Fruit fly (Drosophila melanogaster) whole organism, embryonic: ENCODE data around the gene SPR.

Experiments used
- BtbVII ChIP-seq: fragments of 200-800 bp; sonication (Bioruptor generic); optimal IDR thresholded peaks from 3 replicates; lab custom pipeline; 2017; ENCODE audit warnings: missing biosample characterization, mild to moderate bottlenecking, missing genetic modification characterization
- CG10321 ChIP-seq: fragments of 200-800 bp; sonication (Bioruptor generic); IDR thresholded peaks from 2 replicates; pipeline ENCODE4 v1.3.6; 2022; ENCODE audit warnings: missing biosample characterization, missing genetic modification characterization
- CG10366 ChIP-seq: fragments of 200-800 bp; sonication (Bioruptor generic); IDR thresholded peaks from 2 replicates; pipeline ENCODE4 v1.3.6; 2022; ENCODE audit warnings: missing biosample characterization, missing genetic modification characterization
- CG12659 ChIP-seq: fragments of 200-800 bp; sonication (Bioruptor generic); optimal IDR thresholded peaks from 3 replicates; lab custom pipeline; 2017; ENCODE audit warnings: mild to moderate bottlenecking, missing biosample characterization, missing genetic modification reagents, missing genetic modification characterization
- CG1529 ChIP-seq: fragments of 200-800 bp; sonication (Bioruptor generic); optimal IDR thresholded peaks from 3 replicates; lab custom pipeline; 2018; ENCODE audit warnings: missing biosample characterization, missing genetic modification characterization
- CG17359 ChIP-seq: fragments of 200-800 bp; sonication (Bioruptor generic); optimal IDR thresholded peaks from 3 replicates; lab custom pipeline; 2018; ENCODE audit warnings: missing biosample characterization, mild to moderate bottlenecking, missing genetic modification characterization, moderate library complexity
- CG18262 ChIP-seq: fragments of 200-800 bp; optimal IDR thresholded peaks from 3 replicates; lab custom pipeline; 2019; ENCODE audit warnings: missing biosample characterization, mild to moderate bottlenecking, missing genetic modification characterization, moderate library complexity
- CG2202 ChIP-seq: fragments of 200-800 bp; sonication (Bioruptor generic); optimal IDR thresholded peaks from 2 replicates; lab custom pipeline; 2018; ENCODE audit warnings: missing biosample characterization, mild to moderate bottlenecking, missing genetic modification characterization
- CG31365 ChIP-seq: fragments of 200-800 bp; sonication (Bioruptor generic); optimal IDR thresholded peaks from 2 replicates; lab custom pipeline; 2018; ENCODE audit warnings: missing biosample characterization, mild to moderate bottlenecking, missing genetic modification characterization
- CG31441 ChIP-seq: fragments of 200-800 bp; sonication (Bioruptor generic); IDR thresholded peaks from 2 replicates; pipeline ENCODE4 v1.3.6; 2022; ENCODE audit warnings: missing biosample characterization, missing genetic modification characterization
- CG3407 ChIP-seq: fragments of 200-800 bp; sonication (Bioruptor generic); optimal IDR thresholded peaks from 2 replicates; lab custom pipeline; 2018; ENCODE audit warnings: missing biosample characterization, mild to moderate bottlenecking, missing genetic modification characterization
- CG3847 ChIP-seq: fragments of 200-800 bp; sonication (Bioruptor generic); IDR thresholded peaks from 2 replicates; pipeline ENCODE4 v1.3.6; 2022; ENCODE audit warnings: missing biosample characterization, missing genetic modification characterization
- CG6654 ChIP-seq: fragments of 200-800 bp; sonication (Bioruptor generic); optimal IDR thresholded peaks from 2 replicates; lab custom pipeline; 2017; ENCODE audit warnings: missing biosample characterization, mild to moderate bottlenecking, missing genetic modification characterization
- CG7556 ChIP-seq: fragments of 200-800 bp; sonication (Bioruptor generic); optimal IDR thresholded peaks from 2 replicates; lab custom pipeline; 2017; ENCODE audit warnings: missing biosample characterization, mild to moderate bottlenecking, missing genetic modification characterization
- CG8765 ChIP-seq: fragments of 200-800 bp; sonication (Bioruptor generic); IDR thresholded peaks from 2 replicates; pipeline ENCODE4 v1.3.6; 2022; ENCODE audit warnings: missing biosample characterization, missing genetic modification characterization
- CG8944 ChIP-seq: fragments of 200-800 bp; sonication (Bioruptor generic); optimal IDR thresholded peaks from 3 replicates; lab custom pipeline; 2016; ENCODE audit warnings: missing biosample characterization, missing genetic modification characterization
- CG9215 ChIP-seq: fragments of 200-800 bp; sonication (Bioruptor generic); IDR thresholded peaks from 2 replicates; pipeline ENCODE4 v1.3.6; 2022; ENCODE audit warnings: missing biosample characterization, missing genetic modification characterization
- Camta ChIP-seq: fragments of 200-800 bp; sonication (Bioruptor generic); optimal IDR thresholded peaks from 2 replicates; lab custom pipeline; 2016; ENCODE audit warnings: missing biosample characterization, missing genetic modification characterization
- Gug ChIP-seq: fragments of 200-800 bp; sonication (Bioruptor generic); IDR thresholded peaks from 4 replicates; pipeline ENCODE4 v1.3.6; 2022; ENCODE audit warnings: missing biosample characterization, missing genetic modification characterization
- HHEX ChIP-seq: fragments of 200-800 bp; sonication (Bioruptor generic); optimal IDR thresholded peaks from 3 replicates; lab custom pipeline; 2017; ENCODE audit warnings: missing biosample characterization, mild to moderate bottlenecking, missing genetic modification characterization, missing genetic modification reagents
- Hmr ChIP-seq: fragments of 200-800 bp; sonication (Bioruptor generic); optimal IDR thresholded peaks from 3 replicates; lab custom pipeline; 2017; ENCODE audit warnings: mild to moderate bottlenecking, missing biosample characterization, missing genetic modification reagents, missing genetic modification characterization
- Hmx ChIP-seq: fragments of 200-800 bp; sonication (Bioruptor generic); optimal IDR thresholded peaks from 2 replicates; lab custom pipeline; 2016; ENCODE audit warnings: missing biosample characterization, missing genetic modification characterization
- Hsf ChIP-seq: fragments of 200-800 bp; sonication (Bioruptor generic); optimal IDR thresholded peaks from 3 replicates; lab custom pipeline; 2016; ENCODE audit warnings: missing biosample characterization, missing genetic modification characterization
- MTF-1 ChIP-seq: fragments of 200-800 bp; sonication (Bioruptor generic); optimal IDR thresholded peaks from 2 replicates; lab custom pipeline; 2018; ENCODE audit warnings: missing biosample characterization, mild to moderate bottlenecking, missing genetic modification characterization, borderline replicate concordance
- Max ChIP-seq: fragments of 200-800 bp; sonication (Bioruptor generic); optimal IDR thresholded peaks from 2 replicates; lab custom pipeline; 2016; ENCODE audit warnings: missing biosample characterization, mild to moderate bottlenecking, missing genetic modification characterization
- Med ChIP-seq: fragments of 200-800 bp; sonication (Bioruptor generic); peaks from one replicate; lab custom pipeline; 2016; ENCODE audit warnings: missing biosample characterization, missing genetic modification characterization, mild to moderate bottlenecking, inconsistent platforms, moderate library complexity
- NC2β ChIP-seq: fragments of 200-800 bp; sonication (Bioruptor generic); optimal IDR thresholded peaks from 2 replicates; lab custom pipeline; 2016; ENCODE audit warnings: missing biosample characterization, missing genetic modification characterization
- Pdp1 ChIP-seq, 2 experiments: fragments of 200-800 bp; sonication (Bioruptor generic); optimal IDR thresholded peaks; 3 replicates each; lab custom pipeline; 2016; ENCODE audit warnings: missing biosample characterization in 2 of 2, missing genetic modification characterization in 2 of 2, mild to moderate bottlenecking in 1 of 2, moderate library complexity in 1 of 2
- Trl ChIP-seq, 3 experiments: fragments of >200 bp in 2 of 3; fragments of 200-800 bp in 1 of 3; sonication (Bioruptor generic) in 1 of 3; optimal IDR thresholded peaks; 2 replicates in 1 of 3; 3 replicates in 2 of 3; lab custom pipeline; 2016 to 2017; ENCODE audit warnings: missing biosample characterization in 1 of 3, missing genetic modification characterization in 1 of 3
- bsh ChIP-seq, 2 experiments: fragments of 200-800 bp; sonication (Bioruptor generic); optimal IDR thresholded peaks; 2 replicates each; lab custom pipeline; 2017 to 2018; ENCODE audit warnings: mild to moderate bottlenecking in 2 of 2, missing biosample characterization in 2 of 2, missing genetic modification characterization in 2 of 2, moderate library complexity in 1 of 2
- chif ChIP-seq, 2 experiments: fragments of 200-800 bp; sonication (Bioruptor generic); optimal IDR thresholded peaks; 3 replicates each; lab custom pipeline; 2016; ENCODE audit warnings: missing biosample characterization in 2 of 2, missing genetic modification characterization in 2 of 2
- crc ChIP-seq: fragments of 200-800 bp; sonication (Bioruptor generic); optimal IDR thresholded peaks from 2 replicates; lab custom pipeline; 2016; ENCODE audit warnings: missing biosample characterization, missing genetic modification characterization
- emc ChIP-seq: fragments of 200-800 bp; sonication (Bioruptor generic); optimal IDR thresholded peaks from 2 replicates; lab custom pipeline; 2016; ENCODE audit warnings: missing biosample characterization, missing genetic modification characterization
- eve ChIP-seq, 2 experiments: fragments of >200 bp; optimal IDR thresholded peaks; 2 replicates each; lab custom pipeline; 2017; ENCODE audit warnings: missing biosample characterization in 2 of 2, missing genetic modification characterization in 2 of 2
- exex ChIP-seq: fragments of 200-800 bp; sonication (Bioruptor generic); optimal IDR thresholded peaks from 4 replicates; lab custom pipeline; 2018; ENCODE audit warnings: missing biosample characterization, mild to moderate bottlenecking, missing genetic modification characterization, moderate library complexity
- gem ChIP-seq: fragments of 200-800 bp; sonication (Bioruptor generic); optimal IDR thresholded peaks from 2 replicates; lab custom pipeline; 2019; ENCODE audit warnings: missing biosample characterization, mild to moderate bottlenecking, missing genetic modification characterization, moderate library complexity
- hbn ChIP-seq: fragments of 200-800 bp; sonication (Bioruptor generic); IDR thresholded peaks from 2 replicates; pipeline ENCODE4 v1.3.6; 2022; ENCODE audit warnings: missing biosample characterization, missing genetic modification characterization; ENCODE audit not compliant: partially characterized antibody
- lmd ChIP-seq: fragments of 200-800 bp; sonication (Bioruptor generic); IDR thresholded peaks from 2 replicates; pipeline ENCODE4 v1.3.6; 2022; ENCODE audit warnings: missing biosample characterization, missing genetic modification characterization
- pan ChIP-seq, 4 experiments: fragments of >200 bp in 3 of 4; fragments of 200-800 bp in 1 of 4; sonication (Bioruptor generic) in 1 of 4; optimal IDR thresholded peaks in 3 of 4; IDR thresholded peaks in 1 of 4; 2 replicates each; pipeline versions ENCODE4 v1.3.6 to Lab custom; 2017 to 2022; ENCODE audit warnings: missing biosample characterization in 2 of 4, missing genetic modification characterization in 2 of 4, mixed read lengths in 1 of 4
- sens ChIP-seq: fragments of 200-800 bp; sonication (Bioruptor generic); peaks from one replicate; lab custom pipeline; 2016; ENCODE audit warnings: missing biosample characterization, missing genetic modification characterization
- sima ChIP-seq: fragments of 200-800 bp; sonication (Bioruptor generic); optimal IDR thresholded peaks from 2 replicates; lab custom pipeline; 2016; ENCODE audit warnings: missing biosample characterization, missing genetic modification characterization
- sqz ChIP-seq: fragments of 200-800 bp; sonication (Bioruptor generic); optimal IDR thresholded peaks from 3 replicates; lab custom pipeline; 2018; ENCODE audit warnings: missing biosample characterization, mild to moderate bottlenecking, missing genetic modification characterization
- stc ChIP-seq: fragments of 200-800 bp; sonication (Bioruptor generic); IDR thresholded peaks from 2 replicates; pipeline ENCODE4 v1.3.6; 2022; ENCODE audit warnings: missing biosample characterization, missing genetic modification characterization
- wdn ChIP-seq: fragments of 200-800 bp; sonication (Bioruptor generic); IDR thresholded peaks from 2 replicates; pipeline ENCODE4 v1.3.6; 2022; ENCODE audit warnings: missing biosample characterization, missing genetic modification characterization
- zen ChIP-seq: fragments of 200-800 bp; sonication (Bioruptor generic); optimal IDR thresholded peaks from 3 replicates; lab custom pipeline; 2018; ENCODE audit warnings: missing biosample characterization, mild to moderate bottlenecking, missing genetic modification characterization, moderate library complexity

Gene SPR

DNA sequence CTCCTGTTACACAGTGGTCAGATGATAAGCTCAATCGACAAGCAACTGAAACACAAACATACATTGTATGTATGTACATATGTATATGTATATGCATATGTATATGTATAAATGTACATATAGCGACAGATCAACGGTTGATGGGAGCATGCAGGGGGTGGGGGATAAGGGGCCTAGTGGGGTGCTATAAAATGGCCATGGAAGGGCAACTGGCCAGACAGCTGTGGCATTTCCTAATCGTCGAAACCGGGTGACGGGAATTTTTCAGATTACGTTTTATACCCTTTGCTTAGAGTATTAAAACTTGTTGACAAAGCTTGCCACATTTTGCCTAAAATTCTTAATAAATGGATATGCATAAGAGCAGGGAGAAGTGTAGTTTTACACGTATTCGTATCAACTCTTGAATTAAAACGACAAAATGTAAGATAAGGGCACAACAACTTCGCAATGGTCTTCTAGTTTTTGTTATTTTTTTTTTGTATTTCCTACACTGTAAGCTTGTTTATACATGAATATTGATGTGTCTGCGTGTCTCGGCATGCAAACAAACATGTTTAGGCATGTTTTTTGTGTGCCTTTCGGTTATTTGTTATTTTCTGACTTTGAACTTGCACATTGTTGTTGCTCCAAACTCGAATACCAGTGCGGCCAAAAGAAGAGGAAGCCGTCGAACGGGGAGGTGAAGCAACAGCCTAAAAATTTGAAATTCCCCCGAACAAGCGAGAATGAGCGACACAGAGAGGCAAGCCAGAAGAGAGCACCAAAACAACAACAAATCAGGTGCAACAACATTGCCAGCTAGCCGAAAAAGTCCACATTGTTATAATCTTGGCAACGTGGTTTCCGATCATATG is 27.2 kb upstream of the SPR start (continued):
- TF ChIP-seq eve (GFP tag; optimal IDR thresholded peaks at IDR 0.05; lab: Kevin White, UChicago) (peak in 1 of 2 experiments; percentile 85), BtbVII (GFP tag; lab: Kevin White, UChicago) (peak; percentile 45), bsh (GFP tag; optimal IDR thresholded peaks at IDR 0.05; lab: Kevin White, UChicago) (peak; percentile 3 to 75), Hmr (GFP tag; lab: Kevin White, UChicago) (peak; percentile 80), CG17359 (tag; lab: Kevin White, UChicago) (peak; percentile 84), CG12659 (peak; percentile 77), sens (GFP tag; lab: Kevin White, UChicago) (peak; percentile 94)

DNA sequence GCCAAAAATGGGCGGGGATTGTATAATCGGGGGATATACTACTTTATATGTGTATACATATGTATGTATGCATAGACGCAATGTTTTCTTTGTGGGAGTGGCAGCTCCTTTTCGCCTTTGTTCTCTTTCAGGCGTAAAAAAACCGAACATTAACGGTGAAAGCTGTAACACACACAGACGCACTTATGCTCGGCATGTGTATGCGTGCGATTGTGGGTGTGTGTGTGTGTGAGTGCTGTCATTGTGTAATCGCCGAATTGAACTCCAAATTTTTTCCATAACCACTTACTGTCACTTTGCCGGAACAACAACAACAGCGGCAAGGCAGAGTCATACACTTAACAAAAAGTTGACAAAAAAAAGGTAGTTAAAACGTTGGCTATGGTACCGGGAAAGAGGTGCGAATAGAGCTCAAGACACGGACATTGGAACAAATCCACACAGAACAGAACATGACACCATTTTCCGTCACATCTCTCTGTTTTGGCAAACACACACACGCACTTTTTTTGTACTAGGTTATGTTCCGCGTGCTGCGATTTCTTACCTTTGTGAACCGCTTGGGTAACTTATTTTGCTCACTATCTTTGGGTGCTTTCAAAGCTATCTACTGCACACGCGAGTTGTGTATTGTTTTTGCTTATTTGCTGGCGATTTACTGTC is 26.4 kb upstream of the SPR start:
- no peak for TF ChIP-seq CG8944
- no peak for TF ChIP-seq CG31365 (tag; lab: Kevin White, UChicago)
- TF ChIP-seq stc (GFP tag; lab: Robert Waterston, UW) = no peak
- TF ChIP-seq CG8765 (GFP tag; lab: Robert Waterston, UW) = no peak
- TF ChIP-seq CG9215 = no peak
- TF ChIP-seq NC2β (GFP tag; lab: Kevin White, UChicago) = no peak
- no peak for TF ChIP-seq wdn (GFP tag; lab: Robert Waterston, UW)
- TF ChIP-seq CG12659 = no peak
- TF ChIP-seq gem (tag; lab: Kevin White, UChicago) = no peak
- TF ChIP-seq Hsf (GFP tag; lab: Kevin White, UChicago) = no peak
- no peak for TF ChIP-seq CG10321 (GFP tag; lab: Robert Waterston, UW)
- no peak for TF ChIP-seq sqz
- peak; percentile 64 for TF ChIP-seq sens (GFP tag; lab: Kevin White, UChicago)
- no peak for TF ChIP-seq CG1529 (GFP tag; lab: Kevin White, UChicago)
- no peak for TF ChIP-seq CG6654
- no peak for TF ChIP-seq CG3407 (GFP tag; lab: Kevin White, UChicago)
- TF ChIP-seq chif (GFP tag; optimal IDR thresholded peaks at IDR 0.05; lab: Kevin White, UChicago) = no peak
- peak; percentile 63 for TF ChIP-seq Med
- no peak for TF ChIP-seq Hmx (GFP tag; lab: Kevin White, UChicago)
- TF ChIP-seq CG18262 = no peak
- TF ChIP-seq CG10366 (GFP tag; lab: Robert Waterston, UW) = no peak
- TF ChIP-seq CG2202 (tag; lab: Kevin White, UChicago) = no peak
- TF ChIP-seq exex (tag; lab: Kevin White, UChicago) = no peak
- peak in 1 of 2 experiments; percentile 42 for TF ChIP-seq Trl (optimal IDR thresholded peaks at IDR 0.05; lab: Kevin White, UChicago)
- no peak for TF ChIP-seq Trl (GFP tag; optimal IDR thresholded peaks at IDR 0.05; lab: Kevin White, UChicago)
- no peak for TF ChIP-seq emc (GFP tag; lab: Kevin White, UChicago)
- no peak for TF ChIP-seq Camta (GFP tag; lab: Kevin White, UChicago)
- no peak for TF ChIP-seq sima
- no peak for TF ChIP-seq Max (GFP tag; lab: Kevin White, UChicago)
- no peak for TF ChIP-seq CG3847 (GFP tag; lab: Robert Waterston, UW)
- no peak for TF ChIP-seq CG31441 (GFP tag; lab: Robert Waterston, UW)
- TF ChIP-seq HHEX = no peak
- TF ChIP-seq lmd = no peak
- no peak for TF ChIP-seq zen
- TF ChIP-seq Pdp1 (GFP tag; optimal IDR thresholded peaks at IDR 0.05; lab: Kevin White, UChicago) = peak in 1 of 2 experiments; percentile 96
- no peak for TF ChIP-seq hbn (GFP tag; lab: Robert Waterston, UW)
- TF ChIP-seq pan (optimal IDR thresholded peaks at IDR 0.05; lab: Kevin White, UChicago) = no peak
- TF ChIP-seq pan (GFP tag; optimal IDR thresholded peaks at IDR 0.05 in 1 of 2, IDR thresholded peaks at IDR 0.05 in 1 of 2) = no peak
- no peak for TF ChIP-seq MTF-1 (GFP tag; lab: Kevin White, UChicago)
- TF ChIP-seq Gug (GFP tag; lab: Robert Waterston, UW) = no peak
- no peak for TF ChIP-seq crc
- no peak for TF ChIP-seq CG7556
